Fruit fly (Drosophila melanogaster) whole organism, prepupa: ENCODE results near the gene mldr.

Experiments
- CG10631 ChIP-seq: fragments of 200-800 bp; sonication (Bioruptor generic); optimal IDR thresholded peaks from 2 replicates; lab custom pipeline; 2016; ENCODE audit warnings: missing biosample characterization, missing genetic modification characterization
- CG6163 ChIP-seq: fragments of 200-800 bp; sonication (Bioruptor generic); IDR thresholded peaks from 3 replicates; pipeline ENCODE4 v1.3.6; 2022; ENCODE audit warnings: missing biosample characterization, missing genetic modification characterization
- CG6276 ChIP-seq: fragments of 200-800 bp; sonication (Bioruptor generic); optimal IDR thresholded peaks from 2 replicates; lab custom pipeline; 2017; ENCODE audit warnings: missing biosample characterization, mild to moderate bottlenecking, missing genetic modification characterization
- Eip75B ChIP-seq: fragments of 200-800 bp; sonication (Bioruptor generic); optimal IDR thresholded peaks from 3 replicates; lab custom pipeline; 2016; ENCODE audit warnings: missing biosample characterization, missing genetic modification characterization
- Hr39 ChIP-seq: fragments of 200-800 bp; sonication (Bioruptor generic); optimal IDR thresholded peaks from 2 replicates; lab custom pipeline; 2016; ENCODE audit warnings: missing biosample characterization, missing genetic modification characterization
- Smox ChIP-seq: fragments of 200-800 bp; sonication (Bioruptor generic); optimal IDR thresholded peaks from 3 replicates; lab custom pipeline; 2016; ENCODE audit warnings: missing biosample characterization, missing genetic modification characterization
- Sox102F ChIP-seq: fragments of 200-800 bp; sonication (Bioruptor generic); optimal IDR thresholded peaks from 2 replicates; lab custom pipeline; 2016; ENCODE audit warnings: missing biosample characterization, mild to moderate bottlenecking, missing genetic modification characterization
- fkh ChIP-seq: fragments of 200-800 bp; sonication (Bioruptor generic); optimal IDR thresholded peaks from 3 replicates; lab custom pipeline; 2017; ENCODE audit warnings: missing biosample characterization, mild to moderate bottlenecking, missing genetic modification characterization, moderate library complexity
- pdm3 ChIP-seq: fragments of 200-800 bp; sonication (Bioruptor generic); optimal IDR thresholded peaks from 3 replicates; lab custom pipeline; 2016; ENCODE audit warnings: missing biosample characterization, missing genetic modification characterization
- topi ChIP-seq: fragments of 200-800 bp; sonication (Bioruptor generic); optimal IDR thresholded peaks from 3 replicates; lab custom pipeline; 2016; ENCODE audit warnings: missing biosample characterization, missing genetic modification characterization

- TF ChIP-seq Smox, result no peak
- TF ChIP-seq Hr39 (GFP tag; lab: Kevin White, UChicago), result no peak
- TF ChIP-seq pdm3 (GFP tag; lab: Kevin White, UChicago), result no peak
- TF ChIP-seq topi (GFP tag; lab: Kevin White, UChicago), result no peak
- TF ChIP-seq CG6276 (GFP tag; lab: Kevin White, UChicago), result no peak
- no peak for TF ChIP-seq CG10631 (GFP tag; lab: Kevin White, UChicago)
- TF ChIP-seq Sox102F (GFP tag; lab: Kevin White, UChicago), result no peak
- no peak for TF ChIP-seq CG6163 (GFP tag; lab: Robert Waterston, UW)
- TF ChIP-seq Eip75B, result no peak
- TF ChIP-seq fkh (GFP tag; lab: Kevin White, UChicago), result no peak
Measured at dm6 chrX:6276590-6276989, 14.5 kb upstream of the mldr start, which contains the start of gene CG3566.
